Fruit fly (Drosophila melanogaster): ENCODE results near the gene HDAC11.

The HDAC11 gene

dm6 chr3R:24829887-24830351, 26.1 kb downstream of the HDAC11 start, which contains the start of the genes Kaz and CG43273 (continued):
- no peak for TF ChIP-seq Sox100B (GFP tag; optimal IDR thresholded peaks at IDR 0.05)
- no peak for TF ChIP-seq Elba2 (GFP tag; optimal IDR thresholded peaks at IDR 0.05)
- TF ChIP-seq stwl (tag; optimal IDR thresholded peaks at IDR 0.05), result no peak
- TF ChIP-seq kah (GFP tag; optimal IDR thresholded peaks at IDR 0.05), result no peak
- no peak for TF ChIP-seq Dek (tag; optimal IDR thresholded peaks at IDR 0.05)
- no peak for TF ChIP-seq TFAM (GFP tag; optimal IDR thresholded peaks at IDR 0.05)
- TF ChIP-seq seq (GFP tag; IDR thresholded peaks at IDR 0.05), result no peak
- TF ChIP-seq org-1 (GFP tag; optimal IDR thresholded peaks at IDR 0.05), result no peak
- TF ChIP-seq CG8359 (GFP tag; optimal IDR thresholded peaks at IDR 0.05; ENCODE audit: borderline replicate concordance), result no peak
- TF ChIP-seq run (tag; optimal IDR thresholded peaks at IDR 0.05), result no peak
- no peak for TF ChIP-seq ftz-f1 (GFP tag; optimal IDR thresholded peaks at IDR 0.05)
- no peak for TF ChIP-seq Jarid2 (GFP tag; optimal IDR thresholded peaks at IDR 0.05)
- TF ChIP-seq CG11695 (GFP tag; IDR thresholded peaks at IDR 0.05), result no peak
- TF ChIP-seq Sry-δ (GFP tag; optimal IDR thresholded peaks at IDR 0.05), result no peak
- no peak for TF ChIP-seq Atf3 (GFP tag; optimal IDR thresholded peaks at IDR 0.05)
- peak; percentile 42 for TF ChIP-seq scrt (GFP tag; optimal IDR thresholded peaks at IDR 0.05)
- no peak for TF ChIP-seq MTF-1 (GFP tag; optimal IDR thresholded peaks at IDR 0.05; ENCODE audit: borderline replicate concordance)
- no peak for TF ChIP-seq ERR (GFP tag; optimal IDR thresholded peaks at IDR 0.05)
- TF ChIP-seq CG2889 (GFP tag; IDR thresholded peaks at IDR 0.05), result no peak
- peak; percentile 12 for TF ChIP-seq CG2202 (tag; optimal IDR thresholded peaks at IDR 0.05)
- no peak for TF ChIP-seq maf-S (GFP tag; optimal IDR thresholded peaks at IDR 0.05)
- TF ChIP-seq CG10321 (GFP tag; IDR thresholded peaks at IDR 0.05), result no peak
- TF ChIP-seq row (GFP tag; IDR thresholded peaks at IDR 0.05), result peak; percentile 94
- no peak for TF ChIP-seq Blimp-1 (GFP tag; optimal IDR thresholded peaks at IDR 0.05)
- TF ChIP-seq cwo (GFP tag; optimal IDR thresholded peaks at IDR 0.05), result no peak
- no peak for TF ChIP-seq CG12236 (GFP tag; optimal IDR thresholded peaks at IDR 0.05)
- no peak for TF ChIP-seq ro (GFP tag; IDR thresholded peaks at IDR 0.05)
- TF ChIP-seq fd96Cb (tag; optimal IDR thresholded peaks at IDR 0.05), result peak; percentile 34
- TF ChIP-seq CG11723 (GFP tag; optimal IDR thresholded peaks at IDR 0.05), result no peak
- no peak for TF ChIP-seq jigr1 (GFP tag; IDR thresholded peaks at IDR 0.05)
- TF ChIP-seq CG34422 (GFP tag; IDR thresholded peaks at IDR 0.05), result 0 out of 3 replicates have a peak, but pooled peaks have one; percentile 52
- TF ChIP-seq pfk (GFP tag; optimal IDR thresholded peaks at IDR 0.05), result no peak
- peak; percentile 60; the same call in 1 of the 2 replicates for TF ChIP-seq CG14014 (GFP tag; IDR thresholded peaks at IDR 0.05)
- TF ChIP-seq Rfx (GFP tag; IDR thresholded peaks at IDR 0.05), result peak; percentile 73
- TF ChIP-seq CG4820 (GFP tag; optimal IDR thresholded peaks at IDR 0.05), result peak; percentile 42
- no peak for TF ChIP-seq D19B (GFP tag; optimal IDR thresholded peaks at IDR 0.05)
- TF ChIP-seq Oli (tag; optimal IDR thresholded peaks at IDR 0.05), result peak; percentile 44
- TF ChIP-seq toy (GFP tag; IDR thresholded peaks at IDR 0.05), result no peak
- no peak for TF ChIP-seq HLH3B (GFP tag; IDR thresholded peaks at IDR 0.05)
- TF ChIP-seq chif (GFP tag; optimal IDR thresholded peaks at IDR 0.05), result peak in 1 of 2 experiments; percentile 11
- peak; percentile 86 for TF ChIP-seq trem (tag; optimal IDR thresholded peaks at IDR 0.05)
- TF ChIP-seq Dfd (GFP tag; optimal IDR thresholded peaks at IDR 0.05), result no peak
- no peak for TF ChIP-seq sug (tag; optimal IDR thresholded peaks at IDR 0.05)
- TF ChIP-seq CG6813 (GFP tag; optimal IDR thresholded peaks at IDR 0.05), result no peak
- TF ChIP-seq bbx (GFP tag; IDR thresholded peaks at IDR 0.05; ENCODE audit: partially characterized antibody), result no peak
- peak; percentile 36; the same call in 1 of the 2 replicates for TF ChIP-seq al (GFP tag; IDR thresholded peaks at IDR 0.05)
